Worm (Caenorhabditis elegans) whole organism, L1 larva: Measurements from ENCODE around the gene nhr-44.

ENCODE experiments used
- C16A3.4 ChIP-seq: fragments of 150-350 bp; optimal IDR thresholded peaks from 2 replicates; lab custom pipeline; 2014; ENCODE audit warnings: missing biosample characterization, missing genetic modification characterization
- C34B4.2 ChIP-seq: sonication (generic microtip); optimal IDR thresholded peaks from 2 replicates; lab custom pipeline; 2017; ENCODE audit warnings: mild to moderate bottlenecking, missing genetic modification characterization, missing compliant biosample characterization
- Y116A8C.19 ChIP-seq: sonication (generic microtip); optimal IDR thresholded peaks from 2 replicates; lab custom pipeline; 2016; ENCODE audit warnings: missing compliant biosample characterization, missing genetic modification characterization, borderline replicate concordance
- aha-1 ChIP-seq: fragments of 150-350 bp; optimal IDR thresholded peaks from 2 replicates; lab custom pipeline; 2014; ENCODE audit warnings: missing biosample characterization, missing genetic modification characterization
- alr-1 ChIP-seq: fragments of 200-800 bp; sonication (Bioruptor generic); optimal IDR thresholded peaks from 2 replicates; lab custom pipeline; 2018; ENCODE audit warnings: borderline replicate concordance, mild to moderate bottlenecking, missing genetic modification characterization, missing compliant biosample characterization
- ceh-88 ChIP-seq: fragments of 200-800 bp; sonication (Bioruptor generic); IDR thresholded peaks from 2 replicates; pipeline ENCODE4 v1.3.6; 2022; ENCODE audit warnings: missing genetic modification characterization, missing compliant biosample characterization
- ceh-90 ChIP-seq: sonication (generic microtip); optimal IDR thresholded peaks from 2 replicates; lab custom pipeline; 2016; ENCODE audit warnings: missing genetic modification characterization, missing compliant biosample characterization
- dpl-1 ChIP-seq, 3 experiments: fragments of 150-350 bp in 2 of 3; sonication (generic microtip) in 1 of 3; optimal IDR thresholded peaks; 2 replicates each; lab custom pipeline; 2014 to 2017; ENCODE audit warnings: missing biosample characterization in 3 of 3, missing genetic modification characterization in 3 of 3, missing genetic modification reagents in 3 of 3
- efl-1 ChIP-seq, 4 experiments: fragments of 150-350 bp; optimal IDR thresholded peaks in 3 of 4; peaks in 1 of 4; 1 replicate in 1 of 4; 2 replicates in 3 of 4; lab custom pipeline; 2014; ENCODE audit warnings: missing biosample characterization in 2 of 4, missing genetic modification characterization in 2 of 4, missing genetic modification reagents in 2 of 4
- egl-27 ChIP-seq, 2 experiments: fragments of 150-350 bp in 1 of 2; sonication (generic microtip); optimal IDR thresholded peaks; 3 replicates each; lab custom pipeline; 2017 to 2018; ENCODE audit warnings: missing biosample characterization in 2 of 2, missing genetic modification characterization in 2 of 2, missing genetic modification reagents in 2 of 2
- elt-2 ChIP-seq: sonication (generic microtip); optimal IDR thresholded peaks from 2 replicates; lab custom pipeline; 2016; ENCODE audit warnings: missing genetic modification characterization, mild to moderate bottlenecking, inconsistent platforms, missing compliant biosample characterization, missing genetic modification reagents
- ets-5 ChIP-seq: fragments of 200-800 bp; sonication (Bioruptor generic); IDR thresholded peaks from 2 replicates; pipeline ENCODE4 v1.3.6; 2022; ENCODE audit warnings: missing genetic modification characterization, missing compliant biosample characterization
- fkh-10 ChIP-seq: sonication (generic microtip); optimal IDR thresholded peaks from 2 replicates; lab custom pipeline; 2017; ENCODE audit warnings: missing biosample characterization, missing genetic modification reagents, missing genetic modification characterization
- grh-1 ChIP-seq: fragments of 200-800 bp; sonication (Bioruptor generic); IDR thresholded peaks from 2 replicates; pipeline ENCODE4 v1.3.6; 2022; ENCODE audit warnings: missing genetic modification reagents, missing genetic modification characterization, missing compliant biosample characterization
- hlh-17 ChIP-seq: fragments of 200-800 bp; sonication (Bioruptor generic); optimal IDR thresholded peaks from 2 replicates; lab custom pipeline; 2018; ENCODE audit warnings: missing genetic modification characterization, mild to moderate bottlenecking, missing compliant biosample characterization, moderate library complexity, borderline replicate concordance
- hlh-4 ChIP-seq: sonication (generic microtip); optimal IDR thresholded peaks from 2 replicates; lab custom pipeline; 2016; ENCODE audit warnings: mild to moderate bottlenecking, missing genetic modification characterization, missing compliant biosample characterization
- irx-1 ChIP-seq: sonication (generic microtip); optimal IDR thresholded peaks from 2 replicates; lab custom pipeline; 2016; ENCODE audit warnings: missing genetic modification characterization, missing compliant biosample characterization
- isw-1 ChIP-seq: fragments of 200-800 bp; sonication (Bioruptor generic); IDR thresholded peaks from 2 replicates; pipeline ENCODE4 v1.3.6; 2022; ENCODE audit warnings: missing genetic modification characterization, missing compliant biosample characterization
- jun-1 ChIP-seq: fragments of 150-350 bp; optimal IDR thresholded peaks from 2 replicates; lab custom pipeline; 2014; ENCODE audit warnings: missing biosample characterization, missing genetic modification reagents, missing genetic modification characterization
- lin-13 ChIP-seq: fragments of 150-350 bp; optimal IDR thresholded peaks from 2 replicates; lab custom pipeline; 2014; ENCODE audit warnings: missing biosample characterization, missing genetic modification reagents, missing genetic modification characterization
- lin-35 ChIP-seq, 2 experiments: fragments of 150-350 bp; optimal IDR thresholded peaks; 2 replicates each; lab custom pipeline; 2014; ENCODE audit warnings: missing biosample characterization in 2 of 2, missing genetic modification characterization in 2 of 2, missing genetic modification reagents in 2 of 2
- lir-3 ChIP-seq: sonication (generic microtip); optimal IDR thresholded peaks from 2 replicates; lab custom pipeline; 2016; ENCODE audit warnings: mild to moderate bottlenecking, missing genetic modification characterization, moderate library complexity, missing compliant biosample characterization; ENCODE audit not compliant: poor library complexity
- lsy-2 ChIP-seq, 2 experiments: fragments of 150-350 bp; optimal IDR thresholded peaks; 2 replicates each; lab custom pipeline; 2014; ENCODE audit warnings: missing biosample characterization in 2 of 2, missing genetic modification characterization in 2 of 2
- mab-9 ChIP-seq: fragments of 200-800 bp; sonication (Bioruptor generic); IDR thresholded peaks from 2 replicates; pipeline ENCODE4 v1.3.6; 2022; ENCODE audit warnings: missing genetic modification reagents, missing genetic modification characterization, missing compliant biosample characterization
- mdl-1 ChIP-seq, 2 experiments: fragments of 150-350 bp; optimal IDR thresholded peaks; 2 replicates each; lab custom pipeline; 2014 to 2017; ENCODE audit warnings: missing biosample characterization in 2 of 2, missing genetic modification characterization in 2 of 2, inconsistent platforms in 1 of 2
- mef-2 ChIP-seq: fragments of 150-350 bp; optimal IDR thresholded peaks from 2 replicates; lab custom pipeline; 2014; ENCODE audit warnings: missing biosample characterization, missing genetic modification characterization
- nhr-20 ChIP-seq: sonication (generic microtip); optimal IDR thresholded peaks from 2 replicates; lab custom pipeline; 2016; ENCODE audit warnings: mild to moderate bottlenecking, missing genetic modification characterization, missing compliant biosample characterization
- nhr-237 ChIP-seq: fragments of 150-350 bp; optimal IDR thresholded peaks from 2 replicates; lab custom pipeline; 2014; ENCODE audit warnings: missing biosample characterization, missing genetic modification characterization
- nhr-47 ChIP-seq: sonication (generic microtip); optimal IDR thresholded peaks from 2 replicates; lab custom pipeline; 2016; ENCODE audit warnings: mild to moderate bottlenecking, missing genetic modification characterization, moderate library complexity, missing compliant biosample characterization
- nhr-71 ChIP-seq: sonication (generic microtip); optimal IDR thresholded peaks from 2 replicates; lab custom pipeline; 2016; ENCODE audit warnings: mild to moderate bottlenecking, missing genetic modification characterization, moderate library complexity, missing compliant biosample characterization
- nhr-77 ChIP-seq: fragments of 150-350 bp; optimal IDR thresholded peaks from 2 replicates; lab custom pipeline; 2014; ENCODE audit warnings: missing biosample characterization, missing genetic modification characterization
- nhr-90 ChIP-seq: sonication (generic microtip); optimal IDR thresholded peaks from 2 replicates; lab custom pipeline; 2016; ENCODE audit warnings: mild to moderate bottlenecking, missing genetic modification characterization, missing compliant biosample characterization; ENCODE audit not compliant: poor library complexity
- pqm-1 ChIP-seq: sonication (generic microtip); optimal IDR thresholded peaks from 3 replicates; lab custom pipeline; 2017; ENCODE audit warnings: missing biosample characterization, missing genetic modification characterization
- skn-1 ChIP-seq: fragments of 150-350 bp; optimal IDR thresholded peaks from 2 replicates; lab custom pipeline; 2014; ENCODE audit warnings: missing biosample characterization, missing genetic modification characterization
- snpc-4 ChIP-seq: fragments of 150-350 bp; optimal IDR thresholded peaks from 2 replicates; lab custom pipeline; 2014; ENCODE audit warnings: missing biosample characterization, missing genetic modification characterization
- snu-23 ChIP-seq: sonication (generic microtip); optimal IDR thresholded peaks from 2 replicates; lab custom pipeline; 2016; ENCODE audit warnings: missing genetic modification characterization, missing compliant biosample characterization
- swsn-7 ChIP-seq: sonication (generic microtip); optimal IDR thresholded peaks from 2 replicates; lab custom pipeline; 2016; ENCODE audit warnings: missing genetic modification characterization, missing compliant biosample characterization
- tbx-2 ChIP-seq: sonication (generic microtip); optimal IDR thresholded peaks from 2 replicates; lab custom pipeline; 2016; ENCODE audit warnings: missing genetic modification characterization, missing compliant biosample characterization
- unc-30 ChIP-seq: sonication (generic microtip); optimal IDR thresholded peaks from 2 replicates; lab custom pipeline; 2017; ENCODE audit warnings: missing biosample characterization, missing genetic modification characterization
- unc-86 ChIP-seq: sonication (generic microtip); optimal IDR thresholded peaks from 2 replicates; lab custom pipeline; 2016; ENCODE audit warnings: missing genetic modification characterization, missing compliant biosample characterization
- vab-15 ChIP-seq: sonication (generic microtip); optimal IDR thresholded peaks from 2 replicates; lab custom pipeline; 2017; ENCODE audit warnings: missing genotype, mild to moderate bottlenecking, missing genetic modification characterization, missing compliant biosample characterization
- xbp-1 ChIP-seq: sonication (generic microtip); optimal IDR thresholded peaks from 2 replicates; lab custom pipeline; 2016; ENCODE audit warnings: missing genetic modification characterization, missing compliant biosample characterization
- ztf-11 ChIP-seq, 2 experiments: sonication (generic microtip); optimal IDR thresholded peaks; 2 replicates each; lab custom pipeline; 2016 to 2017; ENCODE audit warnings: missing genetic modification characterization in 2 of 2, missing biosample characterization in 1 of 2, missing compliant biosample characterization in 1 of 2
- ztf-4 ChIP-seq: fragments of 150-350 bp; optimal IDR thresholded peaks from 2 replicates; lab custom pipeline; 2014; ENCODE audit warnings: missing biosample characterization, missing genetic modification characterization

The nhr-44 gene

ce11 chrV:8948365-8948764, 15.5 kb downstream of the nhr-44 start:
- no peak for TF ChIP-seq alr-1 (tag; lab: Kevin White, UChicago)
- no peak for TF ChIP-seq egl-27 (tag; optimal IDR thresholded peaks at IDR 0.05; lab: Kevin White, UChicago)
- no peak for TF ChIP-seq lsy-2 (tag; optimal IDR thresholded peaks at IDR 0.05; lab: Kevin White, UChicago)
- TF ChIP-seq mef-2 (tag; lab: Kevin White, UChicago) = no peak

ce11 chrV:8947499-8947898, 16.4 kb downstream of the nhr-44 start, which contains the start of gene gck-1:
TSS of gene gck-1 (plus strand) at chrV:8947799.
- TF ChIP-seq ceh-90 (tag; lab: Kevin White, UChicago) (no peak), ets-5 (GFP tag; lab: Robert Waterston, UW) (no peak), lin-13 (GFP tag; lab: Kevin White, UChicago) (no peak), jun-1 (tag; lab: Kevin White, UChicago) (no peak), Y116A8C.19 (tag; lab: Kevin White, UChicago) (no peak), skn-1 (tag; lab: Kevin White, UChicago) (no peak), nhr-90 (no peak), ztf-4 (no peak), aha-1 (no peak), unc-30 (no peak), dpl-1 (GFP tag; optimal IDR thresholded peaks at IDR 0.05; lab: Kevin White, UChicago) (no peak), hlh-17 (no peak), tbx-2 (no peak), nhr-20 (no peak), lin-35 (GFP tag; optimal IDR thresholded peaks at IDR 0.05; lab: Kevin White, UChicago) (no peak), nhr-71 (tag; lab: Kevin White, UChicago) (no peak), efl-1 (optimal IDR thresholded peaks at IDR 0.05; lab: Kevin White, UChicago) (no peak), efl-1 (GFP tag; optimal IDR thresholded peaks at IDR 0.05 in 1 of 2; lab: Kevin White, UChicago) (no peak), snu-23 (no peak)
- TF ChIP-seq, all 84 proteins: peak for 0

- TF ChIP-seq snpc-4 (tag; lab: Kevin White, UChicago) = no peak
- no peak for TF ChIP-seq C16A3.4 (tag; lab: Kevin White, UChicago)
- no peak for TF ChIP-seq fkh-10
- no peak for TF ChIP-seq vab-15
- TF ChIP-seq ztf-11 (tag; optimal IDR thresholded peaks at IDR 0.05; lab: Kevin White, UChicago) = no peak
- no peak for TF ChIP-seq mab-9
- TF ChIP-seq nhr-77 (tag; lab: Kevin White, UChicago) = no peak
- TF ChIP-seq ztf-4 = no peak
- TF ChIP-seq hlh-4 (tag; lab: Kevin White, UChicago) = no peak
- no peak for TF ChIP-seq grh-1
- no peak for TF ChIP-seq efl-1 (optimal IDR thresholded peaks at IDR 0.05; lab: Kevin White, UChicago)
- no peak for TF ChIP-seq efl-1 (GFP tag; optimal IDR thresholded peaks at IDR 0.05 in 1 of 2; lab: Kevin White, UChicago)
- TF ChIP-seq mdl-1 (tag; optimal IDR thresholded peaks at IDR 0.05; lab: Kevin White, UChicago) = no peak
- TF ChIP-seq nhr-47 (tag; lab: Kevin White, UChicago) = no peak
- no peak for TF ChIP-seq lin-13 (GFP tag; lab: Kevin White, UChicago)
- TF ChIP-seq unc-86 (tag; lab: Kevin White, UChicago) = no peak
- TF ChIP-seq xbp-1 (tag; lab: Kevin White, UChicago) = no peak
- no peak for TF ChIP-seq Y116A8C.19 (tag; lab: Kevin White, UChicago)
- no peak for TF ChIP-seq elt-2 (tag; lab: Kevin White, UChicago)
- TF ChIP-seq lir-3 (tag; lab: Kevin White, UChicago) = no peak
Measured at ce11 chrV:8946142-8946541, 17.8 kb downstream of the nhr-44 start.

DNA sequence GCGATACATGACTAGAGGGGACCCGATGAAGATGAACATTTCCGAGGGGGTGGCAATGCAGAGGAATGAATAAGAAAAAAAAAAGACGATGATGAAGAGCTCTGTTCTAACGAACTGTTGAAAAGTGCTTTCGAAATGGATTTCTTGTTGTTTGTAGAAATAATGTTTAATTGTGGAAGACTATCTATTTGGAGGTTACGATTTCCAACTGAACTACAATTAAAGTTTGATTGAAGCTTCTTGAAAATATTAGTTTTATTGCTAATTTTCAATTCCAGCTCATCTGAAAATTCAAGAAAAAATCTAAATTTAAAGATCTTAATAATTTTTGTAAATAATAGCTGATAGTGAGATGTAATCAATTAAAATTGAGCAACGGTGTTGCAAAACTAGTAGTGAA, 19.4 kb downstream of the nhr-44 start:
- TF ChIP-seq irx-1 (tag; lab: Kevin White, UChicago) = no peak
- TF ChIP-seq grh-1 = no peak
- TF ChIP-seq C34B4.2 (tag; lab: Kevin White, UChicago) = no peak
- TF ChIP-seq C16A3.4 (tag; lab: Kevin White, UChicago) = no peak
- no peak for TF ChIP-seq pqm-1 (tag; lab: Kevin White, UChicago)
- TF ChIP-seq vab-15 = no peak
- no peak for TF ChIP-seq ets-5 (GFP tag; lab: Robert Waterston, UW)
- no peak for TF ChIP-seq lir-3 (tag; lab: Kevin White, UChicago)
- TF ChIP-seq ceh-88 (GFP tag; lab: Robert Waterston, UW) = no peak
- TF ChIP-seq mdl-1 (tag; optimal IDR thresholded peaks at IDR 0.05; lab: Kevin White, UChicago) = no peak
- TF ChIP-seq nhr-71 (tag; lab: Kevin White, UChicago) = no peak
- no peak for TF ChIP-seq isw-1
- TF ChIP-seq nhr-237 (tag; lab: Kevin White, UChicago) = no peak
- TF ChIP-seq fkh-10 = no peak
- no peak for TF ChIP-seq nhr-20
- no peak for TF ChIP-seq swsn-7 (tag; lab: Kevin White, UChicago)
